Fruit fly (Drosophila melanogaster) S2 (cell line): ENCODE data around the gene mrn.
A peak's percentile ranks its signal among the peaks of the same experiment; 100 is the strongest.

Source experiments
- CG8478 ChIP-seq: fragments of >200 bp; optimal IDR thresholded peaks from 2 replicates; lab custom pipeline; 2018
- CTCF ChIP-seq, 2 experiments: fragments of >200 bp; optimal IDR thresholded peaks; 2 replicates each; lab custom pipeline; 2018

DNA sequence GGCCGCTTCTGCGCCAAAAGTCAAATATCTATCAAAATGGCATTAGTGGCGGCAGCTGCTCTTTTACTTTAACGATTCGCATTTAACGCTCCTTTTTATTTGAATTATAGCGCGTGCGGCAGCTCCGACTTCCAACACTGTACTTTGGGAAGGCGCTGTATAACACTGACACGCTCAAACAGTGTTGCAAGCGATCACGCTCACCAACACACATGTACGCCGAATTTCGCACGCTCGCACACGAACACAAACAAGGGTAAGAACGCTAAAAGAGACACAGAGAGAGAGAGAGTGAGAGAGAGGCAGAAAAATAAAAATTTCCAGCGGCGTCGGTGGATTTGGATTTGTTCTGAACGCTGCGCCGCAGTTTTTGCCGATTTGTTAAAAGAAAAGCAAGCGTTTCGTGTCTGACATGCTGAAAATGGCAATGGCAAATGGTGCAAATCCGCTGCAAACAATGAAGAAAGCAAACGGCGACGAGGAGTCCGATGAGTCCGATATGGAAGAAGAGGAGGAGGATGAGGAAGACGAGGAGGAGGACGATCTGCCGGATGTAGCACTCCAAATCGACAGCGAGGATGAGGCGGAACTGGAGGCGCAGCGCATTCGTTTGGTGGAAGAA, 39.4 kb upstream of the mrn start, which contains the start of gene Phs:
- no peak for TF ChIP-seq CG8478
- TF ChIP-seq CTCF (optimal IDR thresholded peaks at IDR 0.05; lab: Kevin White, UChicago), result peak in 1 of 2 experiments; percentile 11
